Fruit fly (Drosophila melanogaster): ENCODE measurements around the gene CG2991.
A peak's percentile ranks its signal among the peaks of the same experiment; 100 is the strongest.

The CG2991 gene

dm6 chr2L:2857862-2858734 lies 1.1 kb downstream of the CG2991 start (continued):
- no peak for TF ChIP-seq Camta (GFP tag; optimal IDR thresholded peaks at IDR 0.05)
- TF ChIP-seq CG10543 (GFP tag; optimal IDR thresholded peaks at IDR 0.05): peak; percentile 53
- no peak for TF ChIP-seq Kr (GFP tag; optimal IDR thresholded peaks at IDR 0.05)
- no peak for TF ChIP-seq Sry-δ (GFP tag; optimal IDR thresholded peaks at IDR 0.05)
- no peak for TF ChIP-seq CG9437 (GFP tag; optimal IDR thresholded peaks at IDR 0.05)
- TF ChIP-seq pan (optimal IDR thresholded peaks at IDR 0.05): no peak
- no peak for TF ChIP-seq pan (GFP tag; optimal IDR thresholded peaks at IDR 0.05 in 1 of 2, IDR thresholded peaks at IDR 0.05 in 1 of 2)
- no peak for TF ChIP-seq Taf1 (GFP tag; IDR thresholded peaks at IDR 0.05)
- TF ChIP-seq CG31388 (GFP tag; optimal IDR thresholded peaks at IDR 0.05): no peak
- TF ChIP-seq CG3995 (GFP tag; optimal IDR thresholded peaks at IDR 0.05): no peak
- TF ChIP-seq CkIIα-i1 (GFP tag; IDR thresholded peaks at IDR 0.05): no peak
- TF ChIP-seq ham (GFP tag; IDR thresholded peaks at IDR 0.05): no peak
- 0 out of 2 replicates have a peak, but pooled peaks have one; percentile 22 for TF ChIP-seq CG14441 (GFP tag; IDR thresholded peaks at IDR 0.05)
- no peak for TF ChIP-seq Hr39 (optimal IDR thresholded peaks at IDR 0.05)
- no peak for TF ChIP-seq CG6765 (GFP tag; optimal IDR thresholded peaks at IDR 0.05)
- TF ChIP-seq CG1233 (GFP tag; optimal IDR thresholded peaks at IDR 0.05): no peak
- TF ChIP-seq pros (GFP tag; optimal IDR thresholded peaks at IDR 0.05): no peak
- TF ChIP-seq kah (GFP tag; optimal IDR thresholded peaks at IDR 0.05): no peak
- TF ChIP-seq CG4854 (GFP tag; optimal IDR thresholded peaks at IDR 0.05): no peak
- no peak for TF ChIP-seq jigr1 (GFP tag; IDR thresholded peaks at IDR 0.05)
- TF ChIP-seq grn (GFP tag; optimal IDR thresholded peaks at IDR 0.05): peak; percentile 85
- TF ChIP-seq jumu (GFP tag; optimal IDR thresholded peaks at IDR 0.05): no peak
- TF ChIP-seq tx (GFP tag; optimal IDR thresholded peaks at IDR 0.05): no peak
- TF ChIP-seq GATAe (GFP tag; conservative IDR thresholded peaks at IDR 0.05): no peak
- TF ChIP-seq Dp (GFP tag; optimal IDR thresholded peaks at IDR 0.05): no peak
- no peak for TF ChIP-seq Optix (GFP tag; IDR thresholded peaks at IDR 0.05)
- no peak for TF ChIP-seq dan (GFP tag; IDR thresholded peaks at IDR 0.05)
- peak; percentile 75 for TF ChIP-seq crol (GFP tag; IDR thresholded peaks at IDR 0.05)
- TF ChIP-seq CG17186 (GFP tag; optimal IDR thresholded peaks at IDR 0.05): no peak
- TF ChIP-seq lola (GFP tag; optimal IDR thresholded peaks at IDR 0.05): no peak
- TF ChIP-seq gfzf (GFP tag; optimal IDR thresholded peaks at IDR 0.05): no peak
- TF ChIP-seq Xbp1 (GFP tag; optimal IDR thresholded peaks at IDR 0.05): peak; percentile 2
- peak; percentile 48; the same call in 1 of the 3 replicates for TF ChIP-seq so (GFP tag; IDR thresholded peaks at IDR 0.05)
- no peak for TF ChIP-seq HmgD (GFP tag; optimal IDR thresholded peaks at IDR 0.05)
- TF ChIP-seq CG17385 (GFP tag; optimal IDR thresholded peaks at IDR 0.05): peak; percentile 86
- TF ChIP-seq sna (GFP tag; IDR thresholded peaks at IDR 0.05; ENCODE audit: partially characterized antibody): no peak
- TF ChIP-seq CG16813 (GFP tag; IDR thresholded peaks at IDR 0.05; ENCODE audit: partially characterized antibody): no peak
- peak; percentile 42 for TF ChIP-seq gem (tag; optimal IDR thresholded peaks at IDR 0.05)
- TF ChIP-seq tgo (GFP tag; IDR thresholded peaks at IDR 0.05): 0 out of 3 replicates have a peak, but pooled peaks have one; percentile 24
- TF ChIP-seq CG33213 (GFP tag; optimal IDR thresholded peaks at IDR 0.05): no peak
- no peak for TF ChIP-seq Spps (tag; optimal IDR thresholded peaks at IDR 0.05)
- peak; percentile 7 for TF ChIP-seq tin (GFP tag; optimal IDR thresholded peaks at IDR 0.05)
- TF ChIP-seq hth (optimal IDR thresholded peaks at IDR 0.05): no peak
- no peak for TF ChIP-seq ttk (GFP tag; IDR thresholded peaks at IDR 0.05)
- TF ChIP-seq cwo (GFP tag; optimal IDR thresholded peaks at IDR 0.05): peak; percentile 34
- no peak for TF ChIP-seq Meics (GFP tag; optimal IDR thresholded peaks at IDR 0.05)
- peak; percentile 24 for TF ChIP-seq CG8924 (tag; optimal IDR thresholded peaks at IDR 0.05)
- peak in 1 of 2 experiments; percentile 28 for TF ChIP-seq Hr78 (GFP tag; optimal IDR thresholded peaks at IDR 0.05)
- TF ChIP-seq klu (GFP tag; IDR thresholded peaks at IDR 0.05): no peak
- TF ChIP-seq crc (GFP tag; optimal IDR thresholded peaks at IDR 0.05): no peak

All from whole organism, embryonic.